Worm (Caenorhabditis elegans): ENCODE measurements around the gene F54D8.10.

Gene F54D8.10

DNA sequence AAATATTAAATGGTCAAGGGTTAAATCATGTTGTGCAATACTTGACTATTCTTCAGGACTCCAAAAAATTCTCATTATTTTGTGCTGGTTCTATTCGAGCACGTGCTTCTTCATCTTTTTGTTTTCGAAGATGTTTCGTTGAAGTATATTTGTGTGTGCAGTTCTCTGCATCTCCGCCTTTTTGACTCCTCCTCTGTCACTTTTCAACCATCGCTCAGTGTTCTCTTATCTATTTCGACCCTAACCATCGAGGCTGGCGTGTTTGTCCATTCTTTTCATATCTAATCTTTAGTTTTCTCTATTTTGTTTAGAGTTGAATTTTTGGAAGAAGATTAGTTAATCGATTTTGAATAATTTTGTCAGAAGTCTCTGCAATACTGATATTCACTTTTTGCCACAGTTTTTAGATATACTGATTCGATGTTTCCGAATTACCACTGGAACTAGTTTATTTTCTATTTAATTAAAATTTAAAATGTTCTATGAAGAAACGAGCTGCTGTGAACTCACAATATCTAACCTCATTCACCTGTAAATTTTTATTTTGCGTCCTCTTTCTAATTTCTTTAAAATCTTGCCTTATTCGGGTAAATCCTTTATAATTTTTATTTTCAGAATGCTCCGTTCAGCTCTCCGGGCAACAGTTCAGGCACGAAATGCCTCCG, 17.3 kb upstream of the F54D8.10 start, which contains the start of gene alh-1 (continued):
- TF ChIP-seq dpl-1 (GFP tag; optimal IDR thresholded peaks at IDR 0.05): no peak
- TF ChIP-seq skn-1 (tag; optimal IDR thresholded peaks at IDR 0.05): no peak
- TF ChIP-seq ets-5 (GFP tag; IDR thresholded peaks at IDR 0.05): no peak
- no peak for TF ChIP-seq ceh-90 (tag; optimal IDR thresholded peaks at IDR 0.05)
- TF ChIP-seq nhr-76 (tag; optimal IDR thresholded peaks at IDR 0.05): no peak
- no peak for TF ChIP-seq tbx-2 (tag; optimal IDR thresholded peaks at IDR 0.05)
- no peak for TF ChIP-seq C04F5.9 (tag; optimal IDR thresholded peaks at IDR 0.05)
- TF ChIP-seq nhr-90 (tag; optimal IDR thresholded peaks at IDR 0.05; ENCODE audit: poor library complexity): no peak
- peak; percentile 48 for TF ChIP-seq elt-2 (tag; optimal IDR thresholded peaks at IDR 0.05)
- TF ChIP-seq unc-62 (GFP tag; optimal IDR thresholded peaks at IDR 0.05): no peak
- TF ChIP-seq lin-15B (tag; optimal IDR thresholded peaks at IDR 0.05): no peak
- no peak for TF ChIP-seq sox-4 (tag; optimal IDR thresholded peaks at IDR 0.05)
- no peak for TF ChIP-seq zag-1 (tag; optimal IDR thresholded peaks at IDR 0.05)
- peak; percentile 43 for TF ChIP-seq nhr-71 (tag; optimal IDR thresholded peaks at IDR 0.05)
- peak in 1 of 2 experiments; percentile 4 for TF ChIP-seq lsy-2 (tag; optimal IDR thresholded peaks at IDR 0.05)
- TF ChIP-seq fos-1 (tag; optimal IDR thresholded peaks at IDR 0.05): no peak
- no peak for TF ChIP-seq sptf-1 (tag; optimal IDR thresholded peaks at IDR 0.05)
- no peak for TF ChIP-seq rnt-1 (tag; optimal IDR thresholded peaks at IDR 0.05)
- no peak for TF ChIP-seq nhr-28 (tag; optimal IDR thresholded peaks at IDR 0.05)
- no peak for TF ChIP-seq fkh-4 (tag; optimal IDR thresholded peaks at IDR 0.05; ENCODE audit: borderline replicate concordance)
- no peak for TF ChIP-seq mab-9 (GFP tag; IDR thresholded peaks at IDR 0.05)
- TF ChIP-seq ceh-63 (GFP tag; optimal IDR thresholded peaks at IDR 0.05): no peak
- TF ChIP-seq snu-23 (GFP tag; optimal IDR thresholded peaks at IDR 0.05): peak; percentile 35
- TF ChIP-seq aly-2 (tag; optimal IDR thresholded peaks at IDR 0.05): no peak
- peak in 1 of 2 experiments; percentile 57 for TF ChIP-seq mdl-1 (tag; optimal IDR thresholded peaks at IDR 0.05)
- TF ChIP-seq efl-1 (optimal IDR thresholded peaks at IDR 0.05): peak in 1 of 2 experiments; percentile 6
- peak in 1 of 2 experiments; percentile 88 for TF ChIP-seq efl-1 (GFP tag; optimal IDR thresholded peaks at IDR 0.05 in 1 of 2)
- TF ChIP-seq unc-86 (tag; optimal IDR thresholded peaks at IDR 0.05): no peak
- no peak for TF ChIP-seq sup-37 (GFP tag; optimal IDR thresholded peaks at IDR 0.05)
- TF ChIP-seq zip-4 (GFP tag; optimal IDR thresholded peaks at IDR 0.05): no peak
- no peak for TF ChIP-seq aha-1 (tag; optimal IDR thresholded peaks at IDR 0.05)
- no peak for TF ChIP-seq unc-30 (tag; optimal IDR thresholded peaks at IDR 0.05)
- no peak for TF ChIP-seq tlp-1 (tag; optimal IDR thresholded peaks at IDR 0.05)
- TF ChIP-seq ztf-11 (tag; optimal IDR thresholded peaks at IDR 0.05): no peak

DNA sequence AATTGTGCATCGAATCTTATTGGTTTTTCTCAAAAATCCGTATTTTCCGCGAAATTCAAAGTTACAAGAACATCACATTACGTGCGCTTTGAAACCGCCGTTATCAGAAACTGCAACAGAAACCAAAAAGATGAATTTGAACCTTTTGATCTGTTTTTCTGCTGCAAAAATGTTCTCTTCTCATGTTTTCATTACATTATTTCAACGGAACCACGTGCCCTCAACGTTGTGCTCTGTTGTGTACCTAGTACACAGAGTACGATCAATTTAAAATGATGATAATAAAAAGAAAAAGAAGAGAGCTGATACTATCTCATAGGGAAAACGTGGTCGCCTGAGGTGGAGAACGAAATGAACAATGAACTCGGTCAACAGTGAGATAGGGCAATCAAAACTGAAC, 16.5 kb upstream of the F54D8.10 start:
- no peak for TF ChIP-seq nhr-84 (tag; optimal IDR thresholded peaks at IDR 0.05)
- TF ChIP-seq rnt-1 (tag; optimal IDR thresholded peaks at IDR 0.05): peak; percentile 60
- TF ChIP-seq snu-23 (GFP tag; optimal IDR thresholded peaks at IDR 0.05): peak; percentile 87
- no peak for TF ChIP-seq vab-15 (tag; optimal IDR thresholded peaks at IDR 0.05)
- TF ChIP-seq elt-2 (tag; optimal IDR thresholded peaks at IDR 0.05): peak; percentile 86
- TF ChIP-seq nhr-77 (tag; optimal IDR thresholded peaks at IDR 0.05): peak; percentile 45
- TF ChIP-seq fkh-8 (tag; optimal IDR thresholded peaks at IDR 0.05): peak; percentile 8
- TF ChIP-seq nhr-85 (tag): peak; percentile 90
- no peak for TF ChIP-seq ceh-8 (GFP tag; optimal IDR thresholded peaks at IDR 0.05)
- TF ChIP-seq irx-1 (tag; optimal IDR thresholded peaks at IDR 0.05): peak; percentile 41
- TF ChIP-seq ztf-4 (tag; optimal IDR thresholded peaks at IDR 0.05): peak; percentile 25
- TF ChIP-seq ceh-90 (tag; optimal IDR thresholded peaks at IDR 0.05): no peak
- peak; percentile 49 for TF ChIP-seq swsn-7 (tag; optimal IDR thresholded peaks at IDR 0.05)
- TF ChIP-seq lin-35 (GFP tag; optimal IDR thresholded peaks at IDR 0.05): peak; percentile 3 to 83
- TF ChIP-seq blmp-1 (tag; optimal IDR thresholded peaks at IDR 0.05): peak; percentile 44
- TF ChIP-seq snpc-4 (tag; optimal IDR thresholded peaks at IDR 0.05): peak; percentile 53
- TF ChIP-seq tbx-2 (tag; optimal IDR thresholded peaks at IDR 0.05): peak; percentile 86
- no peak for TF ChIP-seq dsc-1 (tag; optimal IDR thresholded peaks at IDR 0.05)
- TF ChIP-seq tlp-1 (tag; optimal IDR thresholded peaks at IDR 0.05): no peak
- TF ChIP-seq nhr-47 (tag; optimal IDR thresholded peaks at IDR 0.05): peak; percentile 80
- no peak for TF ChIP-seq pag-3 (tag; optimal IDR thresholded peaks at IDR 0.05; ENCODE audit: borderline replicate concordance, insufficient read depth)
- TF ChIP-seq C04F5.9 (tag; optimal IDR thresholded peaks at IDR 0.05): peak; percentile 13
- peak; percentile 94 for TF ChIP-seq lin-14 (GFP tag; optimal IDR thresholded peaks at IDR 0.05)
- TF ChIP-seq fkh-10 (GFP tag; optimal IDR thresholded peaks at IDR 0.05): no peak
- TF ChIP-seq nhr-20 (tag; optimal IDR thresholded peaks at IDR 0.05): peak; percentile 96
- TF ChIP-seq nhr-19 (GFP tag; conservative IDR thresholded peaks at IDR 0.05): peak; percentile 97
